Fruit fly (Drosophila melanogaster) whole organism, prepupa: ENCODE results near the gene Acp29AB.

Experiments used
- Blimp-1 ChIP-seq: fragments of 200-800 bp; sonication (Bioruptor generic); optimal IDR thresholded peaks from 3 replicates; lab custom pipeline; 2017; ENCODE audit warnings: missing biosample characterization, missing genetic modification characterization, mild to moderate bottlenecking, moderate library complexity, missing genetic modification reagents
- CG10631 ChIP-seq: fragments of 200-800 bp; sonication (Bioruptor generic); optimal IDR thresholded peaks from 2 replicates; lab custom pipeline; 2016; ENCODE audit warnings: missing biosample characterization, missing genetic modification characterization
- CG11294 ChIP-seq: fragments of 200-800 bp; sonication (Bioruptor generic); IDR thresholded peaks from 2 replicates; pipeline ENCODE4 v1.3.6; 2022; ENCODE audit warnings: missing biosample characterization, missing genetic modification characterization
- CG11762 ChIP-seq: fragments of 200-800 bp; sonication (Bioruptor generic); optimal IDR thresholded peaks from 3 replicates; lab custom pipeline; 2016; ENCODE audit warnings: missing biosample characterization, missing genetic modification characterization; ENCODE audit not compliant: insufficient read depth
- CG15336 ChIP-seq: fragments of 200-800 bp; sonication (Bioruptor generic); IDR thresholded peaks from 2 replicates; pipeline ENCODE4 v1.3.6; 2022; ENCODE audit warnings: missing biosample characterization, missing genetic modification characterization
- CG31627 ChIP-seq: fragments of 200-800 bp; sonication (Bioruptor generic); optimal IDR thresholded peaks from 3 replicates; lab custom pipeline; 2016; ENCODE audit warnings: missing biosample characterization, missing genetic modification characterization
- CG4318 ChIP-seq: fragments of 200-800 bp; sonication (Bioruptor generic); optimal IDR thresholded peaks from 3 replicates; lab custom pipeline; 2017; ENCODE audit warnings: missing biosample characterization, mild to moderate bottlenecking, missing genetic modification characterization
- CG6854 ChIP-seq: fragments of 200-800 bp; sonication (Bioruptor generic); optimal IDR thresholded peaks from 2 replicates; lab custom pipeline; 2017; ENCODE audit warnings: missing biosample characterization, mild to moderate bottlenecking, missing genetic modification characterization
- CG8119 ChIP-seq: fragments of 200-800 bp; sonication (Bioruptor generic); IDR thresholded peaks from 3 replicates; pipeline ENCODE4 v1.3.6; 2022; ENCODE audit warnings: missing biosample characterization, missing genetic modification characterization
- Eip75B ChIP-seq: fragments of 200-800 bp; sonication (Bioruptor generic); optimal IDR thresholded peaks from 3 replicates; lab custom pipeline; 2016; ENCODE audit warnings: missing biosample characterization, missing genetic modification characterization
- Eip93F ChIP-seq: fragments of 200-800 bp; sonication (Bioruptor generic); optimal IDR thresholded peaks from 2 replicates; lab custom pipeline; 2016; ENCODE audit warnings: missing biosample characterization, mild to moderate bottlenecking, missing genetic modification characterization
- Gug ChIP-seq: fragments of 200-800 bp; sonication (Bioruptor generic); IDR thresholded peaks from 2 replicates; pipeline ENCODE4 v1.3.6; 2022; ENCODE audit warnings: missing biosample characterization, missing genetic modification characterization
- Lpt ChIP-seq: fragments of 200-800 bp; sonication (Bioruptor generic); optimal IDR thresholded peaks from 3 replicates; lab custom pipeline; 2016; ENCODE audit warnings: missing biosample characterization, missing genetic modification characterization
- Sox102F ChIP-seq: fragments of 200-800 bp; sonication (Bioruptor generic); optimal IDR thresholded peaks from 2 replicates; lab custom pipeline; 2016; ENCODE audit warnings: missing biosample characterization, mild to moderate bottlenecking, missing genetic modification characterization
- Sox14 ChIP-seq: fragments of 200-800 bp; sonication (Bioruptor generic); optimal IDR thresholded peaks from 3 replicates; lab custom pipeline; 2016; ENCODE audit warnings: missing biosample characterization, missing genetic modification characterization
- Sox15 ChIP-seq: fragments of 200-800 bp; sonication (Bioruptor generic); optimal IDR thresholded peaks from 3 replicates; lab custom pipeline; 2016; ENCODE audit warnings: missing biosample characterization, missing genetic modification characterization
- acj6 ChIP-seq: fragments of 200-800 bp; sonication (Bioruptor generic); optimal IDR thresholded peaks from 3 replicates; lab custom pipeline; 2016; ENCODE audit warnings: missing biosample characterization, missing genetic modification characterization
- cyc ChIP-seq: fragments of 200-800 bp; sonication (Bioruptor generic); optimal IDR thresholded peaks from 3 replicates; lab custom pipeline; 2016; ENCODE audit warnings: missing biosample characterization, missing genetic modification characterization
- dac ChIP-seq: fragments of 200-800 bp; sonication (Bioruptor generic); optimal IDR thresholded peaks from 2 replicates; lab custom pipeline; 2017; ENCODE audit warnings: missing biosample characterization, mild to moderate bottlenecking, missing genetic modification characterization
- dsx ChIP-seq: fragments of 200-800 bp; optimal IDR thresholded peaks from 3 replicates; lab custom pipeline; 2019; ENCODE audit warnings: missing biosample characterization, mild to moderate bottlenecking, missing genetic modification characterization, moderate library complexity; ENCODE audit not compliant: poor library complexity, severe bottlenecking
- esn ChIP-seq: fragments of 200-800 bp; sonication (Bioruptor generic); optimal IDR thresholded peaks from 2 replicates; lab custom pipeline; 2016; ENCODE audit warnings: missing biosample characterization, mild to moderate bottlenecking, missing genetic modification characterization, moderate library complexity
- fd59A ChIP-seq: fragments of 200-800 bp; sonication (Bioruptor generic); optimal IDR thresholded peaks from 2 replicates; lab custom pipeline; 2017; ENCODE audit warnings: missing biosample characterization, mild to moderate bottlenecking, missing genetic modification characterization, missing genetic modification reagents
- fd85E ChIP-seq: fragments of 200-800 bp; sonication (Bioruptor generic); optimal IDR thresholded peaks from 3 replicates; lab custom pipeline; 2016; ENCODE audit warnings: missing biosample characterization, missing genetic modification characterization
- net ChIP-seq: fragments of 200-800 bp; sonication (Bioruptor generic); optimal IDR thresholded peaks from 3 replicates; lab custom pipeline; 2016; ENCODE audit warnings: missing biosample characterization, missing genetic modification characterization
- pdm3 ChIP-seq: fragments of 200-800 bp; sonication (Bioruptor generic); optimal IDR thresholded peaks from 3 replicates; lab custom pipeline; 2016; ENCODE audit warnings: missing biosample characterization, missing genetic modification characterization
- salr ChIP-seq, 2 experiments: fragments of 200-800 bp; sonication (Bioruptor generic); optimal IDR thresholded peaks; 3 replicates each; lab custom pipeline; 2016 to 2018; ENCODE audit warnings: missing biosample characterization in 2 of 2, missing genetic modification characterization in 2 of 2, mild to moderate bottlenecking in 1 of 2
- spab ChIP-seq: fragments of 200-800 bp; sonication (Bioruptor generic); optimal IDR thresholded peaks from 2 replicates; lab custom pipeline; 2017; ENCODE audit warnings: missing biosample characterization, mild to moderate bottlenecking, missing genetic modification characterization, missing genetic modification reagents
- ss ChIP-seq, 2 experiments: fragments of 200-800 bp; sonication (Bioruptor generic); optimal IDR thresholded peaks; 2 replicates in 1 of 2; 3 replicates in 1 of 2; lab custom pipeline; 2017 to 2018; ENCODE audit warnings: mild to moderate bottlenecking in 2 of 2, missing biosample characterization in 2 of 2, missing genetic modification characterization in 2 of 2, moderate library complexity in 1 of 2
- svp ChIP-seq: fragments of 200-800 bp; sonication (Bioruptor generic); peaks from one replicate; lab custom pipeline; 2016; ENCODE audit warnings: missing biosample characterization, missing genetic modification characterization
- vri ChIP-seq: fragments of 200-800 bp; sonication (Bioruptor generic); optimal IDR thresholded peaks from 3 replicates; lab custom pipeline; 2016; ENCODE audit warnings: missing biosample characterization, mild to moderate bottlenecking, missing genetic modification characterization

Gene Acp29AB

DNA sequence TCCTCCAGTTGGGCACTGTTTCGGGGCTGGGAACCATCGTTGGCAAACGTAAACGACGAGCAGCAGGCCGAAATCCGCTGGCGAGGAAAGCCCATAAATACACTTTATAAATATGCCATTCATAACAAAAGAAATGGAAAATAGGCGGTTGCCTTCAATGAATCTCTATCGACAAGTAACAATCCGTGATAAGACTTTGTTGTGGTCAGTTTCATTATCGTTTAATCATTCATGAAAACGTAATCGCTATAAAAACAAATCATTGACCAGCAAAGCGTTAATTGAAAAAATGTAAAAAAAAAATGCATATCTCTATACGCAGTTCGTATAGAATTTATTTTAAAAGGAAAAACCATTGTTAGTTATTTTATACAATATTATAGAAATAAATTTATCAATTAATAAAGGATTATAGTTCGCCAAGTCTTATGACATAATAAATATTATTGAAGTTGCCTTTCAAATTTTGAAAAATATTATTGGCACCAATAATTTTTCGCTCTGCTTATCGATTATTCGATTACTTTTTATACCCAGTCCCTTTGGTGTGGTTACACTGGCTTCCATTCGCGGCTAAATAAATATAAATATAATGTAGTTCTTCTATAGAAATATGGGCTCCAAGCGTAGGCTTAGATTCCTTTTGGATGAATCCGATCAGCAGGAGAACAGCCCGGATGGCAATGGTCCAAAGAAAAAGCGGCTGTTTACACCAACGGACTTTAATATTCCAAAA, 7.0 kb upstream of the Acp29AB start, which contains the start of gene CG31898:
Gene CG31898, plus strand, starts transcription at position 559 of the 736 bp plus-strand sequence.
- peak; percentile 87 for TF ChIP-seq vri
- TF ChIP-seq CG31627 (GFP tag; lab: Kevin White, UChicago): no peak
- TF ChIP-seq, all 60 proteins: peak for 1

DNA sequence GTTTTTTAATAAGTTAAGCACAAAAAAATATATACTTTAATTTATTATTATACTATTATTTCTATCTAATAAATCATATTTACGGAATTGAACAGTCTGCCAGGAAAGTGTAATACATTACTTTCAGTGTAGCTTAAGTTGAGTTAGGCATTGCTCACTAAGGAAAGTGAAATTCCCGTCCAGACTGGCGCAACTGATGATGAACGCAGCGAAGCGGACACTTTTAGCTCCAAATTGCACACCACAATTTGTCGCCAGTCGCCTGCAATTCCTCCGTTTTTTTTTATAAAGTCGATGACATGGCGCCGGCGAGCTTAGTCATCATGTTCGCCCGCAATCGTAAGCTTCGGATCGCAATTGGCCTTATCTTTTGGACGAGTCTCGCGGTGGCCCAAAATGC, 5.7 kb upstream of the Acp29AB start, which contains the start of gene CG13386:
Gene CG13386, plus strand, starts transcription at position 301 of the 400 bp plus-strand sequence.
- no peak for TF ChIP-seq Eip93F (GFP tag; lab: Kevin White, UChicago)
- no peak for TF ChIP-seq dac (GFP tag; lab: Kevin White, UChicago)
- TF ChIP-seq esn (GFP tag; lab: Kevin White, UChicago): no peak
- TF ChIP-seq Sox102F (GFP tag; lab: Kevin White, UChicago): no peak
- no peak for TF ChIP-seq cyc (GFP tag; lab: Kevin White, UChicago)
- no peak for TF ChIP-seq CG15336 (GFP tag; lab: Robert Waterston, UW)
- no peak for TF ChIP-seq CG31627 (GFP tag; lab: Kevin White, UChicago)
- no peak for TF ChIP-seq CG11294
- no peak for TF ChIP-seq CG4318 (GFP tag; lab: Kevin White, UChicago)
- TF ChIP-seq ss (GFP tag; optimal IDR thresholded peaks at IDR 0.05; lab: Kevin White, UChicago): no peak

DNA sequence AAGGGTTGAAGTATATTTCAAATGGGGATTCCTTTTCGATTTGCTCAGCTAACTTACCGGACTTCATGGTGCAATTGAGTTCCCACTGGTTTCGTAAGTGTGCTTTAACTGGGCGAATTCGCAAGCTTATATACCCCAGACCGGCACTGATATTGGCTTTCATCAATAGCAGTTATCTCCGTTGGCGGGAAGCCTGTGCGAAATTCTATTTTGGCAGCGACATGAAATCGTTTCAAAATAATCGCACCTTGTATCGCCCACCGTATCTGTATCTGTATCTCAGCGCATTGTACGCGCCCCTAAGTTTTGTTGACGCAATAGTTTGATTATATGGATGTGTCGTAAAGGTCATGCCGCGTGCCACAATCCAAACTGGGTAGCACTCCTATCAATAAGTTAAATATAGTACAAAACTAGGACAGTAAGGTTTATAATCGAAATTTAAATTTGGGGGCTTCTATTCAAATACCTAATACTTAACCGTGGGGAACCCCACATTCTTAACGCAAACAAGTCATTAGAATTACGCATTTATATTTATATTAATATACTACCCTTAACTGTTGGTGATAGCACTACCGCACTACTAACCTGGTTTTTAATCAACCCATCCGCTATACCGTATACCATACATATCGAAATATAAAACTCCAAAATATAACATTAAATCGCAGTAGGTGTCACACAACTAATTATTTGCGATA, 3.1 kb upstream of the Acp29AB start, which contains the start of the genes Peritrophin-15a and CG13385:
Gene Peritrophin-15a, minus strand, starts transcription at position 101 of the 704 bp plus-strand sequence.
Gene CG13385, plus strand, starts transcription at position 654 of the 704 bp plus-strand sequence.
- TF ChIP-seq Sox15 (GFP tag; lab: Kevin White, UChicago): no peak
- no peak for TF ChIP-seq ss (GFP tag; optimal IDR thresholded peaks at IDR 0.05; lab: Kevin White, UChicago)
- TF ChIP-seq CG6854 (GFP tag; lab: Kevin White, UChicago): no peak
- TF ChIP-seq CG10631 (GFP tag; lab: Kevin White, UChicago): no peak
- no peak for TF ChIP-seq fd85E (GFP tag; lab: Kevin White, UChicago)
- TF ChIP-seq svp (GFP tag; lab: Kevin White, UChicago): no peak
- no peak for TF ChIP-seq fd59A (GFP tag; lab: Kevin White, UChicago)
- no peak for TF ChIP-seq pdm3
- no peak for TF ChIP-seq acj6
- TF ChIP-seq Lpt: no peak
- TF ChIP-seq Blimp-1 (GFP tag; lab: Kevin White, UChicago): no peak
- no peak for TF ChIP-seq spab (GFP tag; lab: Kevin White, UChicago)
- TF ChIP-seq Gug (GFP tag; lab: Robert Waterston, UW): no peak
- TF ChIP-seq CG11762: no peak
- TF ChIP-seq net (GFP tag; lab: Kevin White, UChicago): no peak
- TF ChIP-seq CG8119 (GFP tag; lab: Robert Waterston, UW): no peak
- TF ChIP-seq Sox14 (GFP tag; lab: Kevin White, UChicago): no peak

DNA sequence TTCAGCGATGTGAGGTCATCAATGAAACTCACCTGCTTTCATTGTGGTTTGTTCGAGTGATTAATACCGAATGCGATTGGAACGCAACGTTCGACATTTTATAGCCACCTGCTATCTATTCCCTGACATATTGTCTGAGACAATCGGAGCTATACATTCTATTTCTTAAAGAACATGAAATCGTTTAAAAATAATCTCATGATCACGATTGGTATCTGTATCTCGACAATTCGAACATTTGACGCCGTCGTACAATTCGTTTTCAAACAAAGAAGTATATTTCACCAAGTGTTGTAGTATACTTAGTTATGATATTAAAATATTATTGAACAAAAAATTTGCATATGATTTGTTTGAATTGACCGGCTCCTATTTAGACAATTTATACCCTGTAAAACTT, 1.8 kb upstream of the Acp29AB start, which contains the start of gene Peritrophin-15b:
Gene Peritrophin-15b, minus strand, starts transcription at position 101 of the 400 bp plus-strand sequence.
- TF ChIP-seq net (GFP tag; lab: Kevin White, UChicago): no peak
- no peak for TF ChIP-seq Blimp-1 (GFP tag; lab: Kevin White, UChicago)
- no peak for TF ChIP-seq dac (GFP tag; lab: Kevin White, UChicago)
- no peak for TF ChIP-seq svp (GFP tag; lab: Kevin White, UChicago)
- no peak for TF ChIP-seq CG11294
- TF ChIP-seq salr (GFP tag; optimal IDR thresholded peaks at IDR 0.05; lab: Kevin White, UChicago): no peak
- no peak for TF ChIP-seq Gug (GFP tag; lab: Robert Waterston, UW)
- no peak for TF ChIP-seq dsx (GFP tag; lab: Kevin White, UChicago)
- no peak for TF ChIP-seq CG15336 (GFP tag; lab: Robert Waterston, UW)
- no peak for TF ChIP-seq CG4318 (GFP tag; lab: Kevin White, UChicago)
- TF ChIP-seq Eip75B (GFP tag; lab: Kevin White, UChicago): no peak
